Worm (Caenorhabditis elegans) whole organism, L4 larva: ENCODE data around the gene puf-8.

ENCODE experiments used
- F26F4.8 ChIP-seq: fragments of 200-800 bp; sonication (Bioruptor generic); conservative IDR thresholded peaks from 2 replicates; pipeline ENCODE4 v1.3.6; 2022; ENCODE audit warnings: missing genetic modification characterization, missing compliant biosample characterization
- ZK546.5 ChIP-seq, 2 experiments: sonication (generic microtip); optimal IDR thresholded peaks; 2 replicates each; lab custom pipeline; 2017; ENCODE audit warnings: missing biosample characterization in 2 of 2, missing genetic modification characterization in 2 of 2
- dmd-9 ChIP-seq: fragments of 200-800 bp; sonication (Bioruptor generic); IDR thresholded peaks from 2 replicates; pipeline ENCODE4 v1.3.6; 2022; ENCODE audit warnings: missing genetic modification reagents, missing genetic modification characterization, missing compliant biosample characterization
- fkh-10 ChIP-seq: fragments of 150-350 bp; optimal IDR thresholded peaks from 2 replicates; lab custom pipeline; 2014; ENCODE audit warnings: missing biosample characterization, missing genetic modification reagents, missing genetic modification characterization
- lin-13 ChIP-seq: fragments of 150-350 bp; optimal IDR thresholded peaks from 2 replicates; lab custom pipeline; 2014; ENCODE audit warnings: missing biosample characterization, missing genetic modification reagents, missing genetic modification characterization
- nhr-42 ChIP-seq: fragments of 200-800 bp; sonication (Bioruptor generic); IDR thresholded peaks from 2 replicates; pipeline ENCODE4 v1.3.6; 2022; ENCODE audit warnings: missing genetic modification characterization, missing compliant biosample characterization
- nhr-77 ChIP-seq: fragments of 150-350 bp; optimal IDR thresholded peaks from 2 replicates; lab custom pipeline; 2014; ENCODE audit warnings: missing biosample characterization, missing genetic modification characterization
- sdz-12 ChIP-seq: fragments of 200-800 bp; sonication (Bioruptor generic); optimal IDR thresholded peaks from 2 replicates; lab custom pipeline; 2018; ENCODE audit warnings: mild to moderate bottlenecking, missing genetic modification characterization, missing compliant biosample characterization
- snpc-4 ChIP-seq: fragments of 150-350 bp; optimal IDR thresholded peaks from 2 replicates; lab custom pipeline; 2014; ENCODE audit warnings: missing biosample characterization, missing genetic modification characterization
- unc-62 ChIP-seq, 3 experiments: fragments of 150-350 bp in 1 of 3; sonication (generic microtip); optimal IDR thresholded peaks in 2 of 3; peaks in 1 of 3; 1 replicate in 1 of 3; 2 replicates in 2 of 3; lab custom pipeline; 2014 to 2017; ENCODE audit warnings: missing biosample characterization in 3 of 3, missing genetic modification characterization in 3 of 3, missing genetic modification reagents in 3 of 3, missing genotype in 1 of 3
- ztf-11 ChIP-seq: fragments of 150-350 bp; optimal IDR thresholded peaks from 2 replicates; lab custom pipeline; 2014; ENCODE audit warnings: missing biosample characterization, missing genetic modification characterization

DNA sequence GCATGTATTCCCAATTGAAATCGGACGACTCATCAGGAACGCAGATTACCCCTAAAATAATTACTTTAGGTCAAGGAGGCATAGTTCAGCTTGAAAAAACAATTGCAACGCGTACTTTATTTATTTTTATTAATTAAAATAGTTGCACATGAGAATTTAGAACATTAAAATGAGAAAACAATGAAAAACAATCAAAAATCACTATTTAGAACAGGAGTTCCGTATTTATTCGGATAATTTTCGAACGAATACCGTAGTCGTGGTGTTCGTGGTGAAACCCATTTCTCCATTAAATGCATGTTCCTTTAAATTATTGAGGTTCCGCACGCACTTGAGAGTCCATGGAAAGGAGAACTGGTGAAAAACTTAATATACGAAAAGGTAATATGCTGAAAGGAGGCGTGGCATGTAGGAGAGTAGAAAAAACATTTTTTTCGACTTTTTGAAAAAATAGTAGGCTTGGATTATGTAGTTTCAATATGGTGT is at the start of gene puf-8:
- no peak for TF ChIP-seq F26F4.8 (GFP tag; lab: Robert Waterston, UW)
- no peak for TF ChIP-seq nhr-42 (GFP tag; lab: Robert Waterston, UW)
- TF ChIP-seq nhr-77 (tag; lab: Kevin White, UChicago) = no peak
- TF ChIP-seq sdz-12 (GFP tag; lab: Kevin White, UChicago) = no peak
- no peak for TF ChIP-seq dmd-9 (GFP tag; lab: Robert Waterston, UW)
- no peak for TF ChIP-seq ZK546.5 (tag; optimal IDR thresholded peaks at IDR 0.05; lab: Kevin White, UChicago)
- no peak for TF ChIP-seq unc-62 (GFP tag; optimal IDR thresholded peaks at IDR 0.05 in 1 of 2; lab: Kevin White, UChicago)
- TF ChIP-seq unc-62 (tag; optimal IDR thresholded peaks at IDR 0.05; lab: Kevin White, UChicago) = no peak
- TF ChIP-seq ztf-11 (tag; lab: Kevin White, UChicago) = no peak
- no peak for TF ChIP-seq fkh-10 (GFP tag; lab: Kevin White, UChicago)
- TF ChIP-seq lin-13 (GFP tag; lab: Kevin White, UChicago) = no peak
- no peak for TF ChIP-seq snpc-4 (tag; lab: Kevin White, UChicago)
